Fruit fly (Drosophila melanogaster) whole organism, wandering third instar larva: ENCODE measurements around the gene CG13086.

ENCODE experiments used
- OdsH ChIP-seq: fragments of 200-800 bp; sonication (Bioruptor generic); optimal IDR thresholded peaks from 2 replicates; lab custom pipeline; 2016; ENCODE audit warnings: missing biosample characterization, mild to moderate bottlenecking, missing genetic modification characterization
- dl ChIP-seq, 2 experiments: fragments of 175-275, 200-275 bp in 1 of 2; fragments of 200-275 bp in 1 of 2; sonication (Bioruptor generic); optimal IDR thresholded peaks; lab custom pipeline; 2018; ENCODE audit warnings: mild to moderate bottlenecking in 2 of 2, missing biosample characterization in 2 of 2, missing genetic modification characterization in 2 of 2, moderate library complexity in 2 of 2; ENCODE audit not compliant: partially characterized antibody in 2 of 2, insufficient read depth in 1 of 2
- pan ChIP-seq: fragments of >200 bp; optimal IDR thresholded peaks from 2 replicates; lab custom pipeline; 2017

DNA sequence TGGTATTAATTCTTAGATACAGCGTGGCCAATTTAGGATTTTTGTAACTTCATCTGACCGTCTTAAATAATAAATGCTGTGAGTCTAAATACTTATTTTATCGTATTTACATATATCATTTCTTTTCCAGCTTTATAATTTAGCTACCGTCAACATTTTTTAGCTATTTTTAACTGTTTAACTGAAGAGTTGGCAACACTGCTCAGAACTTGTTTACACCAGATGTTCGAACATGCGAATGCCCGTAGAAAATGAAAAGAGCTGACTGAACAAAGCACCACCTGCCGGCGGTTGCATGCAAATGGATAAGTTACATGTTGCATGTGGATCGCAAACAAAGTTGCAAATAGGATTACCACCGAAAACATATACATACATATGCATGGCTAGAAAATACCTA is 645 bp upstream of the CG13086 start:
- TF ChIP-seq OdsH (GFP tag; lab: Kevin White, UChicago) (no peak), dl (GFP tag; optimal IDR thresholded peaks at IDR 0.05; lab: Kevin White, UChicago; ENCODE audit: insufficient read depth in 1 of 2, partially characterized antibody in 2 of 2) (no peak), pan (lab: Kevin White, UChicago) (no peak)
